Fruit fly (Drosophila melanogaster) whole organism, wandering third instar larva: ENCODE data around the gene Lcp65Ab1.

ENCODE experiments used
- Abd-B ChIP-seq: fragments of >200 bp; optimal IDR thresholded peaks from 2 replicates; lab custom pipeline; 2017; ENCODE audit warnings: missing biosample characterization, missing genetic modification characterization
- CrebA ChIP-seq: fragments of 200-800 bp; sonication (Bioruptor generic); optimal IDR thresholded peaks from 2 replicates; lab custom pipeline; 2016; ENCODE audit warnings: missing biosample characterization, mild to moderate bottlenecking, missing genetic modification characterization, borderline replicate concordance
- Dfd ChIP-seq: fragments of >200 bp; optimal IDR thresholded peaks from 2 replicates; lab custom pipeline; 2017; ENCODE audit warnings: missing biosample characterization, missing genetic modification characterization
- Dif ChIP-seq: fragments of 200-275, 200-300 bp; sonication (Bioruptor generic); optimal IDR thresholded peaks from 2 replicates; lab custom pipeline; 2018; ENCODE audit warnings: missing biosample characterization, missing genetic modification characterization; ENCODE audit not compliant: partially characterized antibody
- HLH106 ChIP-seq: fragments of 200-800 bp; optimal IDR thresholded peaks from 3 replicates; lab custom pipeline; 2019; ENCODE audit warnings: missing biosample characterization, mild to moderate bottlenecking, missing genetic modification characterization, moderate library complexity
- Hr83 ChIP-seq: fragments of 200-300 bp; sonication (Bioruptor generic); optimal IDR thresholded peaks from 2 replicates; lab custom pipeline; 2016; ENCODE audit warnings: missing biosample characterization, mild to moderate bottlenecking, missing genetic modification characterization, moderate library complexity; ENCODE audit not compliant: poor library complexity, severe bottlenecking
- Mio ChIP-seq: sonication (Bioruptor generic); optimal IDR thresholded peaks from 2 replicates; lab custom pipeline; 2016; ENCODE audit warnings: missing biosample characterization, missing genetic modification characterization
- dl ChIP-seq, 2 experiments: fragments of 175-275, 200-275 bp in 1 of 2; fragments of 200-275 bp in 1 of 2; sonication (Bioruptor generic); optimal IDR thresholded peaks; lab custom pipeline; 2018; ENCODE audit warnings: mild to moderate bottlenecking in 2 of 2, missing biosample characterization in 2 of 2, missing genetic modification characterization in 2 of 2, moderate library complexity in 2 of 2; ENCODE audit not compliant: partially characterized antibody in 2 of 2, insufficient read depth in 1 of 2
- fru ChIP-seq: fragments of 200-800 bp; sonication (Bioruptor generic); optimal IDR thresholded peaks from 3 replicates; lab custom pipeline; 2016; ENCODE audit warnings: missing biosample characterization, mild to moderate bottlenecking, missing genetic modification characterization
- psq ChIP-seq: fragments of 200-800 bp; sonication (Bioruptor generic); optimal IDR thresholded peaks from 3 replicates; lab custom pipeline; 2017; ENCODE audit warnings: missing biosample characterization, mild to moderate bottlenecking, missing genetic modification characterization, moderate library complexity
- rgr ChIP-seq: fragments of 200-800 bp; sonication (Bioruptor generic); optimal IDR thresholded peaks from 3 replicates; lab custom pipeline; 2016; ENCODE audit warnings: missing biosample characterization, mild to moderate bottlenecking, missing genetic modification characterization
- usp ChIP-seq: fragments of >200 bp; optimal IDR thresholded peaks from 2 replicates; lab custom pipeline; 2017; ENCODE audit warnings: missing biosample characterization, missing genetic modification characterization

dm6 chr3L:6136691-6137090, 12.7 kb upstream of the Lcp65Ab1 start, which contains the start of gene Lcp65Af:
- TF ChIP-seq Hr83 (GFP tag; lab: Kevin White, UChicago) (no peak), Dif (no peak), usp (GFP tag; lab: Kevin White, UChicago) (no peak), Abd-B (GFP tag; lab: Kevin White, UChicago) (no peak), dl (GFP tag; optimal IDR thresholded peaks at IDR 0.05; lab: Kevin White, UChicago; ENCODE audit: insufficient read depth in 1 of 2, partially characterized antibody in 2 of 2) (no peak), CrebA (GFP tag; lab: Kevin White, UChicago) (no peak), psq (GFP tag; lab: Kevin White, UChicago) (no peak), Dfd (GFP tag; lab: Kevin White, UChicago) (no peak), Mio (no peak), rgr (no peak), fru (GFP tag; lab: Kevin White, UChicago) (no peak), HLH106 (no peak)
